Worm (Caenorhabditis elegans) whole organism, L2 larva: ENCODE data around the gene W09G12.10.

ENCODE experiments used
- F13H6.1 ChIP-seq: sonication (generic microtip); optimal IDR thresholded peaks from 2 replicates; lab custom pipeline; 2016; ENCODE audit warnings: missing genetic modification characterization, missing compliant biosample characterization
- aly-2 ChIP-seq: fragments of 150-350 bp; optimal IDR thresholded peaks from 2 replicates; lab custom pipeline; 2014; ENCODE audit warnings: missing biosample characterization, missing genetic modification characterization
- ceh-82 ChIP-seq: fragments of 150-350 bp; optimal IDR thresholded peaks from 2 replicates; lab custom pipeline; 2014; ENCODE audit warnings: missing biosample characterization, missing genetic modification characterization
- nhr-12 ChIP-seq: fragments of 150-350 bp; optimal IDR thresholded peaks from 2 replicates; lab custom pipeline; 2014; ENCODE audit warnings: missing biosample characterization, missing genetic modification characterization
- nhr-237 ChIP-seq: fragments of 150-350 bp; optimal IDR thresholded peaks from 2 replicates; lab custom pipeline; 2014; ENCODE audit warnings: missing biosample characterization, missing genetic modification characterization
- nhr-77 ChIP-seq: fragments of 150-350 bp; optimal IDR thresholded peaks from 2 replicates; lab custom pipeline; 2014; ENCODE audit warnings: missing biosample characterization, missing genetic modification characterization

ce11 chrIV:1266724-1267123 lies 45.6 kb upstream of the W09G12.10 start, which contains the start of gene clec-170:
- TF ChIP-seq aly-2 (tag; lab: Kevin White, UChicago) (no peak), F13H6.1 (tag; lab: Kevin White, UChicago) (no peak), nhr-237 (no peak), nhr-77 (tag; lab: Kevin White, UChicago) (no peak), ceh-82 (tag; lab: Kevin White, UChicago) (no peak), nhr-12 (no peak)
